Fruit fly (Drosophila melanogaster): Measurements from ENCODE around the gene PKD.

PKD gene

dm6 chr3R:18298900-18299321, 15.3 kb downstream of the PKD start, which contains the start of gene Dlc90F (continued):
- no peak for TF ChIP-seq zf30C (GFP tag; optimal IDR thresholded peaks at IDR 0.05)
- TF ChIP-seq CG6683 (GFP tag; optimal IDR thresholded peaks at IDR 0.05), result no peak
- peak; percentile 68 for TF ChIP-seq PHDP (tag; optimal IDR thresholded peaks at IDR 0.05)
- peak; percentile 74 for TF ChIP-seq CG13775 (GFP tag; optimal IDR thresholded peaks at IDR 0.05)
- TF ChIP-seq gfzf (GFP tag; optimal IDR thresholded peaks at IDR 0.05), result peak; percentile 95
- TF ChIP-seq CG3163 (GFP tag; optimal IDR thresholded peaks at IDR 0.05), result peak; percentile 55
- peak; percentile 92 for TF ChIP-seq Myb (GFP tag; optimal IDR thresholded peaks at IDR 0.05)
- peak; percentile 57 for TF ChIP-seq CG17186 (GFP tag; optimal IDR thresholded peaks at IDR 0.05)
- no peak for TF ChIP-seq Dip2 (GFP tag; IDR thresholded peaks at IDR 0.05)
- peak; percentile 78 for TF ChIP-seq eyg (GFP tag; optimal IDR thresholded peaks at IDR 0.05)
- no peak for TF ChIP-seq tap (tag; optimal IDR thresholded peaks at IDR 0.05)
- TF ChIP-seq crc (GFP tag; optimal IDR thresholded peaks at IDR 0.05), result peak; percentile 82
- peak; percentile 60 for TF ChIP-seq Max (GFP tag; optimal IDR thresholded peaks at IDR 0.05)
- peak; percentile 80 for TF ChIP-seq zfh2 (GFP tag; optimal IDR thresholded peaks at IDR 0.05)
- no peak for TF ChIP-seq Hr78 (GFP tag; optimal IDR thresholded peaks at IDR 0.05)
- TF ChIP-seq CG15269 (tag; optimal IDR thresholded peaks at IDR 0.05), result no peak
- peak; percentile 80 for TF ChIP-seq CG15601 (tag; optimal IDR thresholded peaks at IDR 0.05)
- peak; percentile 81 for TF ChIP-seq CG17829 (tag; optimal IDR thresholded peaks at IDR 0.05)
- TF ChIP-seq CG3995 (GFP tag; optimal IDR thresholded peaks at IDR 0.05), result peak; percentile 65
- peak; percentile 80 for TF ChIP-seq CG12155 (GFP tag; optimal IDR thresholded peaks at IDR 0.05)
- TF ChIP-seq ara (GFP tag; IDR thresholded peaks at IDR 0.05), result peak; percentile 66; the same call in 1 of the 2 replicates
- TF ChIP-seq prd (optimal IDR thresholded peaks at IDR 0.05), result no peak
- peak; percentile 87 for TF ChIP-seq prd (GFP tag; IDR thresholded peaks at IDR 0.05)
- peak; percentile 33 for TF ChIP-seq CG18476 (GFP tag; optimal IDR thresholded peaks at IDR 0.05)
- peak; percentile 82 for TF ChIP-seq shn (GFP tag; optimal IDR thresholded peaks at IDR 0.05)
- no peak for TF ChIP-seq BtbVII (GFP tag; optimal IDR thresholded peaks at IDR 0.05)
- peak; percentile 62 for TF ChIP-seq HHEX (GFP tag; optimal IDR thresholded peaks at IDR 0.05)
- peak; percentile 66 for TF ChIP-seq ewg (GFP tag; optimal IDR thresholded peaks at IDR 0.05)
- no peak for TF ChIP-seq nau (GFP tag; optimal IDR thresholded peaks at IDR 0.05)
- peak; percentile 9; the same call in 1 of the 2 replicates for TF ChIP-seq bbx (GFP tag; IDR thresholded peaks at IDR 0.05; ENCODE audit: partially characterized antibody)
- TF ChIP-seq Ssrp (tag; optimal IDR thresholded peaks at IDR 0.05), result peak; percentile 84
- peak; percentile 78 for TF ChIP-seq Camta (GFP tag; optimal IDR thresholded peaks at IDR 0.05)
- peak; percentile 67 for TF ChIP-seq B-H2 (GFP tag; optimal IDR thresholded peaks at IDR 0.05)
- TF ChIP-seq dmrt11E (tag; optimal IDR thresholded peaks at IDR 0.05), result peak; percentile 82
- peak; percentile 40 for TF ChIP-seq lbe (GFP tag; optimal IDR thresholded peaks at IDR 0.05)
- no peak for TF ChIP-seq CG16779 (GFP tag; IDR thresholded peaks at IDR 0.05)
- TF ChIP-seq sisA (GFP tag; IDR thresholded peaks at IDR 0.05), result peak; percentile 80
- peak; percentile 27 for TF ChIP-seq bigmax (GFP tag; optimal IDR thresholded peaks at IDR 0.05)
- TF ChIP-seq CG3847 (GFP tag; IDR thresholded peaks at IDR 0.05), result peak; percentile 86
- TF ChIP-seq chinmo (GFP tag; IDR thresholded peaks at IDR 0.05; ENCODE audit: partially characterized antibody), result no peak
- peak; percentile 85 for TF ChIP-seq Side (GFP tag; optimal IDR thresholded peaks at IDR 0.05)
- TF ChIP-seq CG17802 (tag; optimal IDR thresholded peaks at IDR 0.05), result peak; percentile 85
- TF ChIP-seq CG12769 (tag; optimal IDR thresholded peaks at IDR 0.05), result no peak
- TF ChIP-seq Fer1 (GFP tag; optimal IDR thresholded peaks at IDR 0.05), result no peak
- TF ChIP-seq Fer3 (tag; optimal IDR thresholded peaks at IDR 0.05), result peak; percentile 60
- peak; percentile 71 for TF ChIP-seq dmrt99B (tag; optimal IDR thresholded peaks at IDR 0.05)
- no peak for TF ChIP-seq CG10565 (GFP tag; optimal IDR thresholded peaks at IDR 0.05)
- TF ChIP-seq CG3065 (GFP tag; optimal IDR thresholded peaks at IDR 0.05), result peak; percentile 1
- peak; percentile 24 for TF ChIP-seq Hmx (GFP tag; optimal IDR thresholded peaks at IDR 0.05)
- peak; percentile 52 for TF ChIP-seq Usf (GFP tag; optimal IDR thresholded peaks at IDR 0.05)
